Fruit fly (Drosophila melanogaster): ENCODE results near the gene CG6813.

- no peak for TF ChIP-seq CG1620 (GFP tag; optimal IDR thresholded peaks at IDR 0.05)
- no peak for TF ChIP-seq CG33017 (tag; optimal IDR thresholded peaks at IDR 0.05)
- TF ChIP-seq CG14711 (tag; optimal IDR thresholded peaks at IDR 0.05) = no peak
- no peak for TF ChIP-seq Hr96 (GFP tag; optimal IDR thresholded peaks at IDR 0.05)
- no peak for TF ChIP-seq CG5204 (GFP tag; optimal IDR thresholded peaks at IDR 0.05)
Observed at dm6 chr3R:11616219-11616618, 10.2 kb downstream of the CG6813 start.

Data from whole organism, adult.